Worm (Caenorhabditis elegans) whole organism, midembryonic: ENCODE data around the gene nex-1.

Experiments used
- med-1 ChIP-seq: sonication (generic microtip); optimal IDR thresholded peaks from 2 replicates; lab custom pipeline; 2017; ENCODE audit warnings: missing genetic modification characterization, mild to moderate bottlenecking, missing compliant biosample characterization, antibody characterized with exemption, missing genetic modification reagents; ENCODE audit not compliant: insufficient read depth
- ref-1 ChIP-seq: fragments of 200-800 bp; sonication (Bioruptor generic); conservative IDR thresholded peaks from 2 replicates; pipeline ENCODE4 v1.3.6; 2022; ENCODE audit warnings: missing genetic modification reagents, missing genetic modification characterization, missing compliant biosample characterization
- ztf-29 ChIP-seq: fragments of 200-800 bp; sonication (Bioruptor generic); IDR thresholded peaks from 2 replicates; pipeline ENCODE4 v1.3.6; 2022; ENCODE audit warnings: missing genetic modification reagents, missing genetic modification characterization, missing compliant biosample characterization

DNA sequence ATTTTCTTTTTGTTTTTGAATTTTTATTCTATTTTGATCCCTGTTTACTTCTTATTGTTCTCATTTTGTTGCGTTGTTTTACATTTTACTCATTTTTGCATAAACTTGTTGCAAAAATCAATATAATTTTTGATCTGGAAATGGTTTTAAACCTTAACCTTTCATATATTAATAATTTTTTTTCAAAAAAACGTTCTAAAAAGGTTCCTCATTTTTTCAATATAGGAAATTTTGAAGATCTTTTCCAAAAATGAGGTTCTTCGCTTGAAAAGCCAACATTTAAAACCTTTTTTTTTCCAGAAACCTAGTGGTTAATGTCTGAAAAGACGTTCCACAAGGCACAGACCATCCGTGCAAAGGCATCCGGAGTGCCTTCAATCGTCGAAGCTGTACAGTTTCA, 35.0 kb downstream of the nex-1 start, which contains the start of gene gop-3:
- TF ChIP-seq ref-1 (no peak), med-1 (no peak), ztf-29 (GFP tag; lab: Robert Waterston, UW) (no peak)
